Worm (Caenorhabditis elegans): Measurements from ENCODE around the gene taf-11.1.

DNA sequence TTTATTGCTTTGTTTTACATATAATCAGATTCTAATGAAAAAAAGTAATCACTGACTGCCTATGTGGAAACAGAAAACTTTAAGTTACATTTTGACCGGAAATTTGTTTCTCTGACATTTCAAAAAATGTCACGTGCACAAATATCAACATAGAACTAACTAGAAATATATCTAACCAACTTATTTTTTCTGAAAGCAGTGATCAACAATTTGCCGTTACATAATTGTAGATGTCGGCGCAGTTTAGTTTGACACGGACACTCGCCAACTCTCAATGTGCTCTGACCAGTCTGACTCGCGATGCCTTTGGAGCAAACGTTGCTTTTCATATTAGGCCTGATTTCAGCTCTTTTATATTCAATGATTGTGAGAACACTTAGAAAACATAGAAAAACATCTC, 1.8 kb downstream of the taf-11.1 start, which contains the start of gene srv-6:
- no peak for TF ChIP-seq mep-1 (tag; optimal IDR thresholded peaks at IDR 0.05)
- no peak for TF ChIP-seq nhr-12 (tag; optimal IDR thresholded peaks at IDR 0.05)
- TF ChIP-seq skn-1 (tag; optimal IDR thresholded peaks at IDR 0.05): no peak
- no peak for TF ChIP-seq tbx-2 (tag; optimal IDR thresholded peaks at IDR 0.05)
- TF ChIP-seq aha-1 (tag; optimal IDR thresholded peaks at IDR 0.05): no peak
- no peak for TF ChIP-seq ceh-8 (GFP tag; optimal IDR thresholded peaks at IDR 0.05)
- TF ChIP-seq irx-1 (tag; optimal IDR thresholded peaks at IDR 0.05): no peak
- no peak for TF ChIP-seq ztf-4 (tag; optimal IDR thresholded peaks at IDR 0.05)
- TF ChIP-seq snpc-4 (tag; optimal IDR thresholded peaks at IDR 0.05): no peak
- TF ChIP-seq F16B12.6 (tag; optimal IDR thresholded peaks at IDR 0.05): no peak
- no peak for TF ChIP-seq aly-2 (tag; optimal IDR thresholded peaks at IDR 0.05)

Measured in whole organism, L1 larva.